Fruit fly (Drosophila melanogaster) whole organism, prepupa: Measurements from ENCODE around the gene CG33927.

Source experiments
- CG3919 ChIP-seq: fragments of 200-800 bp; sonication (Bioruptor generic); optimal IDR thresholded peaks from 3 replicates; lab custom pipeline; 2016; ENCODE audit warnings: missing biosample characterization, missing genetic modification characterization
- CG6163 ChIP-seq: fragments of 200-800 bp; sonication (Bioruptor generic); IDR thresholded peaks from 3 replicates; pipeline ENCODE4 v1.3.6; 2022; ENCODE audit warnings: missing biosample characterization, missing genetic modification characterization
- CG9139 ChIP-seq: fragments of 200-800 bp; sonication (Bioruptor generic); optimal IDR thresholded peaks from 3 replicates; lab custom pipeline; 2017; ENCODE audit warnings: missing biosample characterization, mild to moderate bottlenecking, missing genetic modification characterization
- Eip78C ChIP-seq: fragments of 200-800 bp; sonication (Bioruptor generic); peaks from one replicate; lab custom pipeline; 2016; ENCODE audit warnings: missing biosample characterization, missing genetic modification characterization
- Hr39 ChIP-seq: fragments of 200-800 bp; sonication (Bioruptor generic); optimal IDR thresholded peaks from 2 replicates; lab custom pipeline; 2016; ENCODE audit warnings: missing biosample characterization, missing genetic modification characterization
- Sox102F ChIP-seq: fragments of 200-800 bp; sonication (Bioruptor generic); optimal IDR thresholded peaks from 2 replicates; lab custom pipeline; 2016; ENCODE audit warnings: missing biosample characterization, mild to moderate bottlenecking, missing genetic modification characterization
- cyc ChIP-seq: fragments of 200-800 bp; sonication (Bioruptor generic); optimal IDR thresholded peaks from 3 replicates; lab custom pipeline; 2016; ENCODE audit warnings: missing biosample characterization, missing genetic modification characterization
- dsx ChIP-seq: fragments of 200-800 bp; optimal IDR thresholded peaks from 3 replicates; lab custom pipeline; 2019; ENCODE audit warnings: missing biosample characterization, mild to moderate bottlenecking, missing genetic modification characterization, moderate library complexity; ENCODE audit not compliant: poor library complexity, severe bottlenecking
- fd59A ChIP-seq: fragments of 200-800 bp; sonication (Bioruptor generic); optimal IDR thresholded peaks from 2 replicates; lab custom pipeline; 2017; ENCODE audit warnings: missing biosample characterization, mild to moderate bottlenecking, missing genetic modification characterization, missing genetic modification reagents
- net ChIP-seq: fragments of 200-800 bp; sonication (Bioruptor generic); optimal IDR thresholded peaks from 3 replicates; lab custom pipeline; 2016; ENCODE audit warnings: missing biosample characterization, missing genetic modification characterization
- salr ChIP-seq, 2 experiments: fragments of 200-800 bp; sonication (Bioruptor generic); optimal IDR thresholded peaks; 3 replicates each; lab custom pipeline; 2016 to 2018; ENCODE audit warnings: missing biosample characterization in 2 of 2, missing genetic modification characterization in 2 of 2, mild to moderate bottlenecking in 1 of 2
- topi ChIP-seq: fragments of 200-800 bp; sonication (Bioruptor generic); optimal IDR thresholded peaks from 3 replicates; lab custom pipeline; 2016; ENCODE audit warnings: missing biosample characterization, missing genetic modification characterization

dm6 chr3R:4717586-4717985, 27.2 kb upstream of the CG33927 start:
- TF ChIP-seq CG9139 (GFP tag; lab: Kevin White, UChicago) (no peak), net (no peak), Eip78C (GFP tag; lab: Kevin White, UChicago) (no peak), cyc (GFP tag; lab: Kevin White, UChicago) (no peak), CG6163 (GFP tag; lab: Robert Waterston, UW) (no peak), fd59A (GFP tag; lab: Kevin White, UChicago) (no peak), topi (GFP tag; lab: Kevin White, UChicago) (no peak), Sox102F (GFP tag; lab: Kevin White, UChicago) (no peak), CG3919 (no peak), salr (GFP tag; optimal IDR thresholded peaks at IDR 0.05; lab: Kevin White, UChicago) (no peak), Hr39 (GFP tag; lab: Kevin White, UChicago) (no peak), dsx (GFP tag; lab: Kevin White, UChicago) (no peak)
